Worm (Caenorhabditis elegans) whole organism, L4 larva: Measurements from ENCODE around the gene C28C12.12.
A peak's percentile ranks its signal among the peaks of the same experiment; 100 is the strongest.

ENCODE experiments used
- F37D6.2 ChIP-seq: sonication (generic microtip); optimal IDR thresholded peaks from 2 replicates; lab custom pipeline; 2016; ENCODE audit warnings: mild to moderate bottlenecking, missing genetic modification characterization, missing compliant biosample characterization
- F44E2.7 ChIP-seq: fragments of 200-800 bp; sonication (Bioruptor generic); IDR thresholded peaks from 2 replicates; pipeline ENCODE4 v2.1.2; 2022; ENCODE audit warnings: missing genetic modification characterization, missing compliant biosample characterization
- T20F7.1 ChIP-seq: fragments of 200-800 bp; sonication (Bioruptor generic); optimal IDR thresholded peaks from 2 replicates; lab custom pipeline; 2018; ENCODE audit warnings: mild to moderate bottlenecking, missing genetic modification characterization, missing compliant biosample characterization
- Y105C5A.15 ChIP-seq: fragments of 200-800 bp; sonication (Bioruptor generic); IDR thresholded peaks from 2 replicates; pipeline ENCODE4 v1.3.6; 2022; ENCODE audit warnings: missing genetic modification characterization, missing compliant biosample characterization
- Y5F2A.4 ChIP-seq: fragments of 200-800 bp; sonication (Bioruptor generic); optimal IDR thresholded peaks from 2 replicates; lab custom pipeline; 2018; ENCODE audit warnings: mild to moderate bottlenecking, missing genetic modification characterization, missing compliant biosample characterization
- ZK337.2 ChIP-seq: fragments of 200-800 bp; sonication (Bioruptor generic); IDR thresholded peaks from 2 replicates; pipeline ENCODE4 v1.3.6; 2022; ENCODE audit warnings: missing genetic modification reagents, missing genetic modification characterization, missing compliant biosample characterization
- aha-1 ChIP-seq: fragments of 150-350 bp; peaks from one replicate; lab custom pipeline; 2014; ENCODE audit warnings: missing biosample characterization, missing genetic modification characterization
- ama-1 ChIP-seq: fragments of 150-350 bp; optimal IDR thresholded peaks from 2 replicates; lab custom pipeline; 2014; ENCODE audit warnings: inconsistent platforms, mixed read lengths
- arid-1 ChIP-seq: fragments of 200-800 bp; sonication (Bioruptor generic); conservative IDR thresholded peaks from 2 replicates; pipeline ENCODE4 v1.3.6; 2022; ENCODE audit warnings: missing genetic modification reagents, missing genetic modification characterization, missing compliant biosample characterization
- attf-4 ChIP-seq: sonication (generic microtip); optimal IDR thresholded peaks from 3 replicates; lab custom pipeline; 2017; ENCODE audit warnings: missing biosample characterization, missing genetic modification characterization
- daf-12 ChIP-seq: fragments of 150-350 bp; optimal IDR thresholded peaks from 2 replicates; lab custom pipeline; 2014; ENCODE audit warnings: missing biosample characterization, missing genetic modification reagents, missing genetic modification characterization
- daf-16 ChIP-seq, 3 experiments: sonication (generic microtip); optimal IDR thresholded peaks; 2 replicates each; lab custom pipeline; 2016 to 2017; ENCODE audit warnings: missing genetic modification characterization in 3 of 3, missing genetic modification reagents in 3 of 3, mild to moderate bottlenecking in 2 of 3, missing compliant biosample characterization in 2 of 3, missing biosample characterization in 1 of 3, moderate library complexity in 1 of 3
- daf-8 ChIP-seq: fragments of 200-800 bp; sonication (Bioruptor generic); IDR thresholded peaks from 2 replicates; pipeline ENCODE4 v1.3.6; 2022; ENCODE audit warnings: missing genetic modification characterization, missing compliant biosample characterization
- dmd-6 ChIP-seq: fragments of 200-800 bp; sonication (Bioruptor generic); IDR thresholded peaks from 2 replicates; pipeline ENCODE4 v1.3.6; 2022; ENCODE audit warnings: missing genetic modification reagents, missing genetic modification characterization, missing compliant biosample characterization
- dmd-8 ChIP-seq: fragments of 200-800 bp; sonication (Bioruptor generic); IDR thresholded peaks from 2 replicates; pipeline ENCODE4 v1.3.6; 2022; ENCODE audit warnings: missing genetic modification characterization, missing compliant biosample characterization
- duxl-1 ChIP-seq: sonication (generic microtip); optimal IDR thresholded peaks from 2 replicates; lab custom pipeline; 2016; ENCODE audit warnings: mild to moderate bottlenecking, missing genetic modification characterization, moderate library complexity, missing compliant biosample characterization; ENCODE audit not compliant: poor library complexity
- dve-1 ChIP-seq: sonication (generic microtip); optimal IDR thresholded peaks from 2 replicates; lab custom pipeline; 2017; ENCODE audit warnings: antibody characterized with exemption, mild to moderate bottlenecking, missing genetic modification characterization, missing compliant biosample characterization; ENCODE audit not compliant: insufficient read depth
- egl-27 ChIP-seq: sonication (generic microtip); optimal IDR thresholded peaks from 3 replicates; lab custom pipeline; 2017; ENCODE audit warnings: missing biosample characterization, missing genetic modification reagents, missing genetic modification characterization
- egl-43 ChIP-seq: fragments of 200-800 bp; sonication (Bioruptor generic); IDR thresholded peaks from 2 replicates; pipeline ENCODE4 v1.3.6; 2022; ENCODE audit warnings: missing genetic modification reagents, missing genetic modification characterization, missing compliant biosample characterization
- fkh-10 ChIP-seq: fragments of 150-350 bp; optimal IDR thresholded peaks from 2 replicates; lab custom pipeline; 2014; ENCODE audit warnings: missing biosample characterization, missing genetic modification reagents, missing genetic modification characterization
- fos-1 ChIP-seq: fragments of 150-350 bp; optimal IDR thresholded peaks from 2 replicates; lab custom pipeline; 2014; ENCODE audit warnings: missing biosample characterization, missing genetic modification characterization
- hif-1 ChIP-seq, 2 experiments: sonication (generic microtip); optimal IDR thresholded peaks; 2 replicates each; lab custom pipeline; 2016 to 2017; ENCODE audit warnings: missing compliant biosample characterization in 2 of 2, missing genetic modification characterization in 2 of 2, missing genetic modification reagents in 2 of 2, missing genotype in 2 of 2, mild to moderate bottlenecking in 1 of 2
- hlh-11 ChIP-seq: fragments of 200-800 bp; sonication (Bioruptor generic); optimal IDR thresholded peaks from 2 replicates; lab custom pipeline; 2018; ENCODE audit warnings: mild to moderate bottlenecking, missing genetic modification characterization, missing compliant biosample characterization
- hlh-30 ChIP-seq: sonication (generic microtip); optimal IDR thresholded peaks from 2 replicates; lab custom pipeline; 2017; ENCODE audit warnings: antibody characterized with exemption, mild to moderate bottlenecking, missing genetic modification characterization, missing compliant biosample characterization; ENCODE audit not compliant: insufficient read depth
- jun-1 ChIP-seq: fragments of 150-350 bp; optimal IDR thresholded peaks from 2 replicates; lab custom pipeline; 2014; ENCODE audit warnings: missing biosample characterization, missing genetic modification reagents, missing genetic modification characterization
- mdl-1 ChIP-seq, 2 experiments: fragments of 150-350 bp in 1 of 2; sonication (generic microtip) in 1 of 2; optimal IDR thresholded peaks; 2 replicates each; lab custom pipeline; 2014 to 2017; ENCODE audit warnings: missing biosample characterization in 2 of 2, missing genetic modification characterization in 2 of 2
- mep-1 ChIP-seq: fragments of 150-350 bp; sonication (generic microtip); optimal IDR thresholded peaks from 3 replicates; lab custom pipeline; 2014; ENCODE audit warnings: missing biosample characterization, missing genetic modification characterization
- mes-2 ChIP-seq: sonication (generic microtip); optimal IDR thresholded peaks from 2 replicates; lab custom pipeline; 2016; ENCODE audit warnings: missing genotype, mild to moderate bottlenecking, missing genetic modification characterization, missing compliant biosample characterization; ENCODE audit not compliant: poor library complexity, severe bottlenecking
- mxl-3 ChIP-seq: fragments of 200-800 bp; sonication (Bioruptor generic); optimal IDR thresholded peaks from 2 replicates; lab custom pipeline; 2018; ENCODE audit warnings: mild to moderate bottlenecking, missing genetic modification characterization, missing compliant biosample characterization
- nhr-10 ChIP-seq: fragments of 150-350 bp; optimal IDR thresholded peaks from 2 replicates; lab custom pipeline; 2014; ENCODE audit warnings: missing biosample characterization, missing genetic modification characterization
- nhr-102 ChIP-seq: sonication (generic microtip); optimal IDR thresholded peaks from 2 replicates; lab custom pipeline; 2016; ENCODE audit warnings: mild to moderate bottlenecking, missing genetic modification characterization, moderate library complexity, missing compliant biosample characterization
- nhr-237 ChIP-seq: sonication (generic microtip); optimal IDR thresholded peaks from 2 replicates; lab custom pipeline; 2017; ENCODE audit warnings: missing biosample characterization, missing genetic modification characterization
- nhr-28 ChIP-seq: fragments of 150-350 bp; optimal IDR thresholded peaks from 2 replicates; lab custom pipeline; 2014; ENCODE audit warnings: missing biosample characterization, missing genetic modification characterization
- nhr-41 ChIP-seq: fragments of 200-800 bp; sonication (Bioruptor generic); IDR thresholded peaks from 2 replicates; pipeline ENCODE4 v1.3.6; 2022; ENCODE audit warnings: missing genetic modification reagents, missing genetic modification characterization, missing compliant biosample characterization
- nhr-42 ChIP-seq: fragments of 200-800 bp; sonication (Bioruptor generic); IDR thresholded peaks from 2 replicates; pipeline ENCODE4 v1.3.6; 2022; ENCODE audit warnings: missing genetic modification characterization, missing compliant biosample characterization
- nhr-48 ChIP-seq: sonication (generic microtip); optimal IDR thresholded peaks from 2 replicates; lab custom pipeline; 2016; ENCODE audit warnings: mild to moderate bottlenecking, missing genetic modification characterization, missing compliant biosample characterization
- pqm-1 ChIP-seq: sonication (generic microtip); optimal IDR thresholded peaks from 2 replicates; lab custom pipeline; 2017; ENCODE audit warnings: missing biosample characterization, missing genetic modification characterization
- rbr-2 ChIP-seq: sonication (generic microtip); optimal IDR thresholded peaks from 2 replicates; lab custom pipeline; 2016; ENCODE audit warnings: missing genotype, missing genetic modification characterization, missing compliant biosample characterization
- saeg-2 ChIP-seq: fragments of 200-800 bp; sonication (Bioruptor generic); IDR thresholded peaks from 2 replicates; pipeline ENCODE4 v1.3.6; 2022; ENCODE audit warnings: missing genetic modification reagents, missing genetic modification characterization, missing compliant biosample characterization
- spr-1 ChIP-seq: sonication (generic microtip); optimal IDR thresholded peaks from 2 replicates; lab custom pipeline; 2016; ENCODE audit warnings: mild to moderate bottlenecking, missing genetic modification characterization, missing compliant biosample characterization
- tag-97 ChIP-seq: fragments of 200-800 bp; sonication (Bioruptor generic); IDR thresholded peaks from 2 replicates; pipeline ENCODE4 v1.3.6; 2022; ENCODE audit warnings: missing genetic modification characterization, missing compliant biosample characterization
- tra-1 ChIP-seq: fragments of 200-800 bp; sonication (Bioruptor generic); IDR thresholded peaks from 2 replicates; pipeline ENCODE4 v1.3.6; 2022; ENCODE audit warnings: missing genetic modification reagents, missing genetic modification characterization, missing compliant biosample characterization
- unc-62 ChIP-seq, 3 experiments: fragments of 150-350 bp in 1 of 3; sonication (generic microtip); optimal IDR thresholded peaks in 2 of 3; peaks in 1 of 3; 1 replicate in 1 of 3; 2 replicates in 2 of 3; lab custom pipeline; 2014 to 2017; ENCODE audit warnings: missing biosample characterization in 3 of 3, missing genetic modification characterization in 3 of 3, missing genetic modification reagents in 3 of 3, missing genotype in 1 of 3
- zag-1 ChIP-seq: fragments of 150-350 bp; optimal IDR thresholded peaks from 2 replicates; lab custom pipeline; 2014; ENCODE audit warnings: missing biosample characterization, missing genetic modification characterization

C28C12.12 gene

ce11 chrIV:8532796-8533195, 36.6 kb upstream of the C28C12.12 start (continued):
- no peak for TF ChIP-seq F37D6.2 (tag; lab: Kevin White, UChicago)
- no peak for TF ChIP-seq fos-1
- peak; percentile 59 for TF ChIP-seq hlh-11
- no peak for TF ChIP-seq zag-1 (tag; lab: Kevin White, UChicago)
- peak; percentile 8 for TF ChIP-seq nhr-102 (tag; lab: Kevin White, UChicago)
- TF ChIP-seq nhr-48 (tag; lab: Kevin White, UChicago): peak; percentile 56
- peak; percentile 26 for TF ChIP-seq hlh-30
- TF ChIP-seq egl-43: no peak
- peak; percentile 22 for TF ChIP-seq pqm-1 (tag; lab: Kevin White, UChicago)
- TF ChIP-seq nhr-41: no peak
- no peak for TF ChIP-seq mxl-3
- no peak for TF ChIP-seq daf-8 (GFP tag; lab: Robert Waterston, UW)
- TF ChIP-seq Y105C5A.15 (GFP tag; lab: Robert Waterston, UW): no peak
- TF ChIP-seq nhr-237 (tag; lab: Kevin White, UChicago): no peak
- no peak for TF ChIP-seq saeg-2 (GFP tag; lab: Robert Waterston, UW)
- no peak for TF ChIP-seq mep-1 (tag; lab: Kevin White, UChicago)
- TF ChIP-seq nhr-42 (GFP tag; lab: Robert Waterston, UW): no peak
- TF ChIP-seq duxl-1: no peak

DNA sequence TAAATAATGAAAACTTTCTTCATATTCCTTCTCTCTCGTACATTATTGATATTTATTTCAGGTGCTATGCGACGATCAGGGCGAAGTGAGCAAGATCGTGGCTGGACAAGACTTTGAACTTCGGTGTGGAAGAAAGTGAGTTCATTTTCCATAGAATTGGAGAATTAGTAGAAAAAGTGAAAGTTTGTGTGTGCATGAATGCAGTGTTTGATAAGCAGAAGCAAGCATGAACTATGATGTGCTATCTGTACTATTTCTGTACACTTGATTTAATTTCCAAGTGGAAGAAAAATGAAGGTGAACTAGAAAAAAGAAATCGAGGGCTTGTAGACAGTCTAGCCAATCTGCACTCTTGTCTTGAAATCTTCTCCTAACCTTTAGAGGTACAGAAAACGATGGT, 35.9 kb upstream of the C28C12.12 start:
- peak; percentile 72 for TF ChIP-seq nhr-10
- TF ChIP-seq pqm-1 (tag; lab: Kevin White, UChicago): peak; percentile 68
- TF ChIP-seq mes-2: peak; percentile 22
- no peak for TF ChIP-seq daf-16 (GFP tag; optimal IDR thresholded peaks at IDR 0.05; lab: Kevin White, UChicago)
- TF ChIP-seq daf-16 (tag; optimal IDR thresholded peaks at IDR 0.05; lab: Kevin White, UChicago): peak; percentile 63
- peak; percentile 70 for TF ChIP-seq nhr-48 (tag; lab: Kevin White, UChicago)
- TF ChIP-seq dmd-6 (GFP tag; lab: Robert Waterston, UW): peak; percentile 91
- peak; percentile 25 for TF ChIP-seq mxl-3
- TF ChIP-seq aha-1 (tag; lab: Kevin White, UChicago): peak; percentile 13
- peak; percentile 28 for TF ChIP-seq hlh-30
- TF ChIP-seq T20F7.1 (GFP tag; lab: Kevin White, UChicago): peak; percentile 1
- TF ChIP-seq arid-1 (GFP tag; lab: Robert Waterston, UW): no peak
- no peak for TF ChIP-seq ZK337.2 (GFP tag; lab: Robert Waterston, UW)
- TF ChIP-seq mdl-1 (tag; optimal IDR thresholded peaks at IDR 0.05; lab: Kevin White, UChicago): peak in 1 of 2 experiments; percentile 32
- no peak for TF ChIP-seq tag-97 (GFP tag; lab: Robert Waterston, UW)
- peak; percentile 76 for TF ChIP-seq dve-1 (tag; lab: Kevin White, UChicago)
- peak in 1 of 2 experiments; percentile 96 for TF ChIP-seq unc-62 (GFP tag; optimal IDR thresholded peaks at IDR 0.05 in 1 of 2; lab: Kevin White, UChicago)
- no peak for TF ChIP-seq unc-62 (tag; optimal IDR thresholded peaks at IDR 0.05; lab: Kevin White, UChicago)
- 0 out of 2 replicates have a peak, but pooled peaks have one; percentile 33 for TF ChIP-seq tra-1 (GFP tag; lab: Robert Waterston, UW)
- peak; percentile 13 for TF ChIP-seq nhr-102 (tag; lab: Kevin White, UChicago)
- TF ChIP-seq hlh-11: peak; percentile 77
- peak; percentile 33 for TF ChIP-seq mep-1 (tag; lab: Kevin White, UChicago)
- peak; percentile 69 for TF ChIP-seq nhr-28
- TF ChIP-seq daf-12: no peak
- no peak for TF ChIP-seq attf-4 (tag; lab: Kevin White, UChicago)
- TF ChIP-seq, all 104 proteins: peak for 18

- 0 out of 2 replicates have a peak, but pooled peaks have one; percentile 35 for TF ChIP-seq nhr-41
- TF ChIP-seq hlh-30: peak; percentile 92
- TF ChIP-seq fkh-10 (GFP tag; lab: Kevin White, UChicago): no peak
- peak; percentile 0 for TF ChIP-seq ama-1 (lab: Kevin White, UChicago)
- no peak for TF ChIP-seq arid-1 (GFP tag; lab: Robert Waterston, UW)
- no peak for TF ChIP-seq spr-1 (tag; lab: Kevin White, UChicago)
- no peak for TF ChIP-seq egl-27 (tag; lab: Kevin White, UChicago)
- TF ChIP-seq dmd-8 (GFP tag; lab: Robert Waterston, UW): no peak
- no peak for TF ChIP-seq attf-4 (tag; lab: Kevin White, UChicago)
- no peak for TF ChIP-seq daf-12
- no peak for TF ChIP-seq Y5F2A.4 (GFP tag; lab: Kevin White, UChicago)
- TF ChIP-seq rbr-2 (tag; lab: Kevin White, UChicago): no peak
- TF ChIP-seq mdl-1 (tag; optimal IDR thresholded peaks at IDR 0.05; lab: Kevin White, UChicago): peak; percentile 46 to 94
- peak; percentile 94 for TF ChIP-seq tra-1 (GFP tag; lab: Robert Waterston, UW)
- TF ChIP-seq F44E2.7: no peak
- peak; percentile 47 for TF ChIP-seq jun-1 (tag; lab: Kevin White, UChicago)
- peak in 1 of 2 experiments; percentile 61 for TF ChIP-seq hif-1 (tag; optimal IDR thresholded peaks at IDR 0.05; lab: Kevin White, UChicago)
Measured at ce11 chrIV:8530042-8531027, 34.2 kb upstream of the C28C12.12 start.
